Worm (Caenorhabditis elegans): ENCODE measurements around the gene fbxa-147.

fbxa-147 gene

DNA sequence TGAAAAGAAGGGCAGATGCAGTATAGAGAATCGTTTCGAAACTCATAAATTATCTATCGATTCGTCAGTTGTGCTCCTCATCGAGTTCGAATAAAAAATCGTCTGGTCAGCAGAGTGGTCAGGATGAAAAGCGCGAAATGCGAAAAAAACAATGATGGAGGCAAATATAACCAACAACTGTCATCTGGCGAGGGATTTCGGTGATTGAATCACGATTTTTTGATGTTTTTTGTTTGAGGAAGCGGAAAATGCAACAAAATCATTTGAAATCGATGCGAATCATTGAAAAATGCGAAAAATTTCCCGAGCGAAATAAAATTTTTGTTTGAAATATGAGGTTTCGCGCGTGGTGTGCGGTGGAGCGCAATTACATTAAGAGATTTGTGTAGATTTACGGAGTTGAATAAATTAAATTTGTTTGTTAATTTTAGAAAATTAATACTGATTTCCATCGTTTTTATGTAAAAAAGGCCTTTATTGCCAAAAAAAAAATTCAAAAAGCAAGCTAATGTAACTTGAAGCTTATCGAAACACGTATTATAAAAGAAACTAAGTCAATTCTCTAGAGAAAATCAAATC, 18.0 kb downstream of the fbxa-147 start, which contains the start of gene unc-61 (continued):
- TF ChIP-seq ceh-88 (GFP tag; IDR thresholded peaks at IDR 0.05) (no peak), egl-27 (tag; optimal IDR thresholded peaks at IDR 0.05) (no peak), nhr-77 (tag; optimal IDR thresholded peaks at IDR 0.05) (no peak), lsy-2 (tag; optimal IDR thresholded peaks at IDR 0.05) (peak in 1 of 2 experiments; percentile 63), pax-3 (tag; optimal IDR thresholded peaks at IDR 0.05) (no peak), irx-1 (tag; optimal IDR thresholded peaks at IDR 0.05) (no peak), C16A3.4 (tag; optimal IDR thresholded peaks at IDR 0.05) (peak; percentile 26), unc-130 (tag; optimal IDR thresholded peaks at IDR 0.05) (peak; percentile 25), skn-1 (tag; optimal IDR thresholded peaks at IDR 0.05) (peak; percentile 61), nhr-19 (GFP tag; conservative IDR thresholded peaks at IDR 0.05) (peak; percentile 24; the same call in 1 of the 2 replicates), nhr-28 (tag; optimal IDR thresholded peaks at IDR 0.05) (no peak), fkh-4 (tag; optimal IDR thresholded peaks at IDR 0.05; ENCODE audit: borderline replicate concordance) (no peak), aha-1 (tag; optimal IDR thresholded peaks at IDR 0.05) (no peak), sup-37 (GFP tag; optimal IDR thresholded peaks at IDR 0.05) (no peak), pqm-1 (tag; optimal IDR thresholded peaks at IDR 0.05) (no peak), ama-1 (optimal IDR thresholded peaks at IDR 0.05) (no peak), Y116A8C.19 (tag; optimal IDR thresholded peaks at IDR 0.05; ENCODE audit: borderline replicate concordance) (no peak), C04F5.9 (tag; optimal IDR thresholded peaks at IDR 0.05) (no peak), dsc-1 (tag; optimal IDR thresholded peaks at IDR 0.05) (no peak), ceh-63 (GFP tag; optimal IDR thresholded peaks at IDR 0.05) (no peak), lir-3 (tag; optimal IDR thresholded peaks at IDR 0.05; ENCODE audit: poor library complexity) (no peak), ets-5 (GFP tag; IDR thresholded peaks at IDR 0.05) (no peak), lin-15B (tag; optimal IDR thresholded peaks at IDR 0.05) (peak; percentile 45), zip-4 (GFP tag; optimal IDR thresholded peaks at IDR 0.05) (no peak), sox-4 (tag; optimal IDR thresholded peaks at IDR 0.05) (no peak), zag-1 (tag; optimal IDR thresholded peaks at IDR 0.05) (no peak)

DNA sequence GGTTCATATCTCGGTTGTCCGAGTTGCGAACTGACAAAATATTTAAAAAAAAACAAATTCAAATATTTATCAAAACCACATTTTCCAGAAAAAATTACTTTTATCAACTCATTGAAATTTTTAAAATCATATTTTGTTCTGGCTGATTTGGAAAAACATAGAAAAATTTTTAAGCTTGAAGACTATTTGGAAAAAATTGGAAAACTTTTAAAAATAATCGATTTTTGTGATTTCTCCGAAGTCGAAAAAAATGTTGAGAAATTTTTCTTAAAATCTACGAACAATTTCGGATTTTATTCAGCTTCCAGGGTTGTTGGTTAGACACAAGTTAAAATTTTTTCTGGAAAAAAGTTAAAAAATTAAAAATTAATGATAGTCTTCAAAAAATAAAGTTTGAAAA, 20.6 kb downstream of the fbxa-147 start, which contains the start of gene Y50E8A.5:
Gene Y50E8A.5 (minus strand): TSS at position 101 of the 400 bp plus-strand sequence.
- no peak for TF ChIP-seq nhr-20 (tag; optimal IDR thresholded peaks at IDR 0.05)
- no peak for TF ChIP-seq rnt-1 (tag; optimal IDR thresholded peaks at IDR 0.05)
- no peak for TF ChIP-seq jun-1 (tag; optimal IDR thresholded peaks at IDR 0.05)
- TF ChIP-seq nhr-90 (tag; optimal IDR thresholded peaks at IDR 0.05; ENCODE audit: poor library complexity): no peak
- no peak for TF ChIP-seq sptf-1 (tag; optimal IDR thresholded peaks at IDR 0.05)
- no peak for TF ChIP-seq nhr-47 (tag; optimal IDR thresholded peaks at IDR 0.05)
- TF ChIP-seq lin-15B (tag; optimal IDR thresholded peaks at IDR 0.05): no peak
- no peak for TF ChIP-seq swsn-7 (tag; optimal IDR thresholded peaks at IDR 0.05)
- no peak for TF ChIP-seq pqm-1 (tag; optimal IDR thresholded peaks at IDR 0.05)
- no peak for TF ChIP-seq hpl-2 (GFP tag; optimal IDR thresholded peaks at IDR 0.05)
- no peak for TF ChIP-seq nhr-12 (tag; optimal IDR thresholded peaks at IDR 0.05)
- no peak for TF ChIP-seq nhr-71 (tag; optimal IDR thresholded peaks at IDR 0.05)
- TF ChIP-seq irx-1 (tag; optimal IDR thresholded peaks at IDR 0.05): no peak
- TF ChIP-seq ztf-11 (tag; optimal IDR thresholded peaks at IDR 0.05): no peak
- no peak for TF ChIP-seq zip-4 (GFP tag; optimal IDR thresholded peaks at IDR 0.05)
- TF ChIP-seq unc-130 (tag; optimal IDR thresholded peaks at IDR 0.05): no peak
- no peak for TF ChIP-seq egl-13 (tag; optimal IDR thresholded peaks at IDR 0.05)
- TF ChIP-seq skn-1 (tag; optimal IDR thresholded peaks at IDR 0.05): no peak
- no peak for TF ChIP-seq lir-3 (tag; optimal IDR thresholded peaks at IDR 0.05; ENCODE audit: poor library complexity)
- TF ChIP-seq snu-23 (GFP tag; optimal IDR thresholded peaks at IDR 0.05): no peak

DNA sequence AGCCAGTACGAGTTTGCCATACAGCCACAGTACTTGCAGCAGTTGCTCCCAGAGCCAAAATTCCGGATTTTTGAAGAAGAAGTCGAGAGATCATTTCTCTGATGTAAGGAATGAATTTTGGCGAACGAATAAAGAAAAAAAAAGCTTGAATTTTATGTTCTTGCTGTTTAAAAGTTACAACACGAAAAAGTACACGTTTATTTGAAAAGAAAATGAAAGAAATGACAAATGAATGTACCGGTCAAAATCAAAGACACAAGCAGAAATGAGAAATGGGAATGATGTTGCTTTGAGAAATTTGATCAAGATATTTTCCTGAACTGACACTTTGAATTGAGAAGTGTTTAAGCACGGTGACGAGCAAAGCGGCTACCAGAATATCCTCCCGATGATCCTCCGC, 24.9 kb downstream of the fbxa-147 start, which contains the start of gene Y50E8A.6:
Gene Y50E8A.6 (minus strand): TSS at position 101 of the 400 bp plus-strand sequence.
- TF ChIP-seq mep-1 (tag; optimal IDR thresholded peaks at IDR 0.05) (no peak), C34B4.2 (tag; optimal IDR thresholded peaks at IDR 0.05) (no peak), ztf-4 (tag; optimal IDR thresholded peaks at IDR 0.05) (no peak), pag-3 (tag; optimal IDR thresholded peaks at IDR 0.05; ENCODE audit: borderline replicate concordance, insufficient read depth) (no peak), ceh-90 (tag; optimal IDR thresholded peaks at IDR 0.05) (no peak), ceh-82 (tag; optimal IDR thresholded peaks at IDR 0.05) (no peak), nhr-84 (tag; optimal IDR thresholded peaks at IDR 0.05) (no peak), pax-3 (tag; optimal IDR thresholded peaks at IDR 0.05) (no peak), sup-37 (GFP tag; optimal IDR thresholded peaks at IDR 0.05) (no peak), tbx-2 (tag; optimal IDR thresholded peaks at IDR 0.05) (no peak)
